Fruit fly (Drosophila melanogaster) whole organism, prepupa: Measurements from ENCODE around the gene CG31638.

Experiments
- CG10669 ChIP-seq: fragments of 200-800 bp; sonication (Bioruptor generic); optimal IDR thresholded peaks from 3 replicates; lab custom pipeline; 2018; ENCODE audit warnings: missing biosample characterization, mild to moderate bottlenecking, missing genetic modification characterization, moderate library complexity
- CG16779 ChIP-seq: fragments of 200-800 bp; sonication (Bioruptor generic); optimal IDR thresholded peaks from 3 replicates; lab custom pipeline; 2017; ENCODE audit warnings: missing biosample characterization, mild to moderate bottlenecking, missing genetic modification characterization
- esn ChIP-seq: fragments of 200-800 bp; sonication (Bioruptor generic); optimal IDR thresholded peaks from 2 replicates; lab custom pipeline; 2016; ENCODE audit warnings: missing biosample characterization, mild to moderate bottlenecking, missing genetic modification characterization, moderate library complexity

dm6 chr2L:6539623-6540381 lies 48.9 kb downstream of the CG31638 start:
- TF ChIP-seq CG16779 (tag; lab: Kevin White, UChicago) (no peak), CG10669 (GFP tag; lab: Kevin White, UChicago) (no peak), esn (GFP tag; lab: Kevin White, UChicago) (no peak)
